Worm (Caenorhabditis elegans): Measurements from ENCODE around the gene cox-14.

Gene cox-14

ce11 chrIII:10218587-10218986, at the start of gene cox-14, which contains the start of gene rde-4:
Gene cox-14, plus strand, starts transcription at chrIII:10218942.
Gene rde-4, minus strand, starts transcription at chrIII:10218646.
- peak; percentile 82 for TF ChIP-seq W03F9.2 (tag; optimal IDR thresholded peaks at IDR 0.05)
- no peak for TF ChIP-seq him-1 (tag; optimal IDR thresholded peaks at IDR 0.05)

- TF ChIP-seq him-1 (tag; optimal IDR thresholded peaks at IDR 0.05) (no peak), dao-5 (tag; optimal IDR thresholded peaks at IDR 0.05) (no peak), W03F9.2 (tag; optimal IDR thresholded peaks at IDR 0.05) (no peak)
These were observed 48.5 kb upstream of the cox-14 start for ce11 chrIII:10170265-10170664.

ce11 chrIII:10178023-10178422, 40.7 kb upstream of the cox-14 start:
- TF ChIP-seq dao-5 (tag; optimal IDR thresholded peaks at IDR 0.05) (no peak), him-1 (tag; optimal IDR thresholded peaks at IDR 0.05) (no peak), W03F9.2 (tag; optimal IDR thresholded peaks at IDR 0.05) (no peak)

- no peak for TF ChIP-seq dao-5 (tag; optimal IDR thresholded peaks at IDR 0.05)
- no peak for TF ChIP-seq him-1 (tag; optimal IDR thresholded peaks at IDR 0.05)
- TF ChIP-seq W03F9.2 (tag; optimal IDR thresholded peaks at IDR 0.05) = no peak
These were observed 40.2 kb upstream of the cox-14 start for ce11 chrIII:10178552-10178951.

- TF ChIP-seq him-1 (tag; optimal IDR thresholded peaks at IDR 0.05) (no peak), dao-5 (tag; optimal IDR thresholded peaks at IDR 0.05) (no peak), W03F9.2 (tag; optimal IDR thresholded peaks at IDR 0.05) (no peak)
These were observed 39.3 kb upstream of the cox-14 start for ce11 chrIII:10179444-10179843.

- TF ChIP-seq dao-5 (tag; optimal IDR thresholded peaks at IDR 0.05) (no peak), W03F9.2 (tag; optimal IDR thresholded peaks at IDR 0.05) (no peak), him-1 (tag; optimal IDR thresholded peaks at IDR 0.05) (no peak)
These were observed 36.9 kb upstream of the cox-14 start for ce11 chrIII:10181868-10182267.

ce11 chrIII:10186160-10186559, 32.6 kb upstream of the cox-14 start, which contains the start of gene unc-47:
Gene unc-47, minus strand, starts transcription at chrIII:10186260.
- TF ChIP-seq dao-5 (tag; optimal IDR thresholded peaks at IDR 0.05) (no peak), W03F9.2 (tag; optimal IDR thresholded peaks at IDR 0.05) (no peak), him-1 (tag; optimal IDR thresholded peaks at IDR 0.05) (no peak)

- TF ChIP-seq him-1 (tag; optimal IDR thresholded peaks at IDR 0.05) (peak; percentile 28), dao-5 (tag; optimal IDR thresholded peaks at IDR 0.05) (no peak)
These were observed 30.9 kb upstream of the cox-14 start for ce11 chrIII:10187840-10188239.

ce11 chrIII:10188912-10189311, 29.8 kb upstream of the cox-14 start, which contains the start of gene epac-1:
Gene epac-1, plus strand, starts transcription at chrIII:10189212.
- no peak for TF ChIP-seq him-1 (tag; optimal IDR thresholded peaks at IDR 0.05)
- TF ChIP-seq dao-5 (tag; optimal IDR thresholded peaks at IDR 0.05) = no peak
- TF ChIP-seq W03F9.2 (tag; optimal IDR thresholded peaks at IDR 0.05) = no peak

- TF ChIP-seq W03F9.2 (tag; optimal IDR thresholded peaks at IDR 0.05) (no peak), dao-5 (tag; optimal IDR thresholded peaks at IDR 0.05) (no peak), him-1 (tag; optimal IDR thresholded peaks at IDR 0.05) (no peak)
These were observed 24.2 kb upstream of the cox-14 start for ce11 chrIII:10194569-10194968.

- TF ChIP-seq dao-5 (tag; optimal IDR thresholded peaks at IDR 0.05) = no peak
- TF ChIP-seq him-1 (tag; optimal IDR thresholded peaks at IDR 0.05) = no peak
- no peak for TF ChIP-seq W03F9.2 (tag; optimal IDR thresholded peaks at IDR 0.05)
These were observed 22.8 kb upstream of the cox-14 start for ce11 chrIII:10195911-10196310.

ce11 chrIII:10196796-10197195, 21.9 kb upstream of the cox-14 start:
- TF ChIP-seq dao-5 (tag; optimal IDR thresholded peaks at IDR 0.05) = no peak
- no peak for TF ChIP-seq him-1 (tag; optimal IDR thresholded peaks at IDR 0.05)
- TF ChIP-seq W03F9.2 (tag; optimal IDR thresholded peaks at IDR 0.05) = no peak

- no peak for TF ChIP-seq him-1 (tag; optimal IDR thresholded peaks at IDR 0.05)
These were observed 21.3 kb upstream of the cox-14 start, which contains the start of gene dod-6 for ce11 chrIII:10197416-10197815. Gene dod-6, plus strand, starts transcription at chrIII:10197716.

- TF ChIP-seq him-1 (tag; optimal IDR thresholded peaks at IDR 0.05) (no peak), dao-5 (tag; optimal IDR thresholded peaks at IDR 0.05) (no peak)
These were observed 19.7 kb upstream of the cox-14 start, which contains the start of gene T20G5.8 for ce11 chrIII:10199052-10199451. Gene T20G5.8, plus strand, starts transcription at chrIII:10199352.

- TF ChIP-seq him-1 (tag; optimal IDR thresholded peaks at IDR 0.05) = no peak
- no peak for TF ChIP-seq dao-5 (tag; optimal IDR thresholded peaks at IDR 0.05)
- no peak for TF ChIP-seq W03F9.2 (tag; optimal IDR thresholded peaks at IDR 0.05)
These were observed 17.5 kb upstream of the cox-14 start, which contains the start of the genes T20G5.13 and T20G5.12 for ce11 chrIII:10201235-10201634. Gene T20G5.13, minus strand, starts transcription at chrIII:10201335. Gene T20G5.12, plus strand, starts transcription at chrIII:10201604.

Data from whole organism, L4/young adult.